Worm (Caenorhabditis elegans) whole organism, early embryonic: ENCODE data around the gene jun-1.

Experiments
- B0310.2 ChIP-seq: sonication (generic microtip); optimal IDR thresholded peaks from 2 replicates; lab custom pipeline; 2016; ENCODE audit warnings: mild to moderate bottlenecking, missing genetic modification characterization, missing compliant biosample characterization
- F13C5.2 ChIP-seq: sonication (generic microtip); optimal IDR thresholded peaks from 2 replicates; lab custom pipeline; 2017; ENCODE audit warnings: mild to moderate bottlenecking, missing genetic modification characterization, inconsistent platforms, missing compliant biosample characterization
- aly-1 ChIP-seq: sonication (generic microtip); optimal IDR thresholded peaks from 2 replicates; lab custom pipeline; 2016; ENCODE audit warnings: missing genetic modification characterization, missing compliant biosample characterization
- ama-1 ChIP-seq: fragments of 150-350 bp; optimal IDR thresholded peaks from 2 replicates; lab custom pipeline; 2014
- ceh-13 ChIP-seq: fragments of 200-800 bp; sonication (Bioruptor generic); optimal IDR thresholded peaks from 2 replicates; lab custom pipeline; 2018; ENCODE audit warnings: mild to moderate bottlenecking, missing genetic modification characterization, missing compliant biosample characterization
- ceh-36 ChIP-seq: sonication (generic microtip); optimal IDR thresholded peaks from 2 replicates; lab custom pipeline; 2016; ENCODE audit warnings: missing genetic modification characterization, inconsistent platforms, missing compliant biosample characterization
- ets-7 ChIP-seq: sonication (generic microtip); optimal IDR thresholded peaks from 2 replicates; lab custom pipeline; 2016; ENCODE audit warnings: missing genotype, missing genetic modification characterization, missing compliant biosample characterization
- flt-1 ChIP-seq: fragments of 200-800 bp; sonication (Bioruptor generic); IDR thresholded peaks from 2 replicates; pipeline ENCODE4 v1.3.6; 2022; ENCODE audit warnings: missing genetic modification characterization, missing compliant biosample characterization
- hmbx-1 ChIP-seq: sonication (generic microtip); optimal IDR thresholded peaks from 2 replicates; lab custom pipeline; 2016; ENCODE audit warnings: mild to moderate bottlenecking, missing genetic modification characterization, missing compliant biosample characterization
- hmg-4 ChIP-seq: fragments of 200-800 bp; sonication (Bioruptor generic); optimal IDR thresholded peaks from 2 replicates; lab custom pipeline; 2018; ENCODE audit warnings: mild to moderate bottlenecking, missing genetic modification characterization, missing compliant biosample characterization
- hnd-1 ChIP-seq: sonication (generic microtip); optimal IDR thresholded peaks from 2 replicates; lab custom pipeline; 2016; ENCODE audit warnings: missing genetic modification characterization, missing compliant biosample characterization
- pes-1 ChIP-seq: fragments of 200-800 bp; sonication (Bioruptor generic); IDR thresholded peaks from 2 replicates; pipeline ENCODE4 v1.3.6; 2022; ENCODE audit warnings: missing genetic modification reagents, missing genetic modification characterization, missing compliant biosample characterization
- scrt-1 ChIP-seq: fragments of 200-800 bp; sonication (Bioruptor generic); IDR thresholded peaks from 2 replicates; pipeline ENCODE4 v1.3.6; 2022; ENCODE audit warnings: missing genetic modification characterization, missing compliant biosample characterization
- sea-1 ChIP-seq: fragments of 200-800 bp; sonication (Bioruptor generic); conservative IDR thresholded peaks from 2 replicates; pipeline ENCODE4 v1.3.6; 2022; ENCODE audit warnings: missing genetic modification characterization, missing compliant biosample characterization
- tbx-11 ChIP-seq: fragments of 200-800 bp; sonication (Bioruptor generic); IDR thresholded peaks from 2 replicates; pipeline ENCODE4 v1.3.6; 2022; ENCODE audit warnings: missing genetic modification characterization, missing compliant biosample characterization
- tbx-37 ChIP-seq: fragments of 200-800 bp; sonication (Bioruptor generic); conservative IDR thresholded peaks from 2 replicates; pipeline ENCODE4 v1.3.6; 2022; ENCODE audit warnings: missing genetic modification reagents, missing genetic modification characterization, missing compliant biosample characterization
- tra-4 ChIP-seq: sonication (generic microtip); optimal IDR thresholded peaks from 2 replicates; lab custom pipeline; 2017; ENCODE audit warnings: missing genetic modification characterization, missing compliant biosample characterization

Gene jun-1

DNA sequence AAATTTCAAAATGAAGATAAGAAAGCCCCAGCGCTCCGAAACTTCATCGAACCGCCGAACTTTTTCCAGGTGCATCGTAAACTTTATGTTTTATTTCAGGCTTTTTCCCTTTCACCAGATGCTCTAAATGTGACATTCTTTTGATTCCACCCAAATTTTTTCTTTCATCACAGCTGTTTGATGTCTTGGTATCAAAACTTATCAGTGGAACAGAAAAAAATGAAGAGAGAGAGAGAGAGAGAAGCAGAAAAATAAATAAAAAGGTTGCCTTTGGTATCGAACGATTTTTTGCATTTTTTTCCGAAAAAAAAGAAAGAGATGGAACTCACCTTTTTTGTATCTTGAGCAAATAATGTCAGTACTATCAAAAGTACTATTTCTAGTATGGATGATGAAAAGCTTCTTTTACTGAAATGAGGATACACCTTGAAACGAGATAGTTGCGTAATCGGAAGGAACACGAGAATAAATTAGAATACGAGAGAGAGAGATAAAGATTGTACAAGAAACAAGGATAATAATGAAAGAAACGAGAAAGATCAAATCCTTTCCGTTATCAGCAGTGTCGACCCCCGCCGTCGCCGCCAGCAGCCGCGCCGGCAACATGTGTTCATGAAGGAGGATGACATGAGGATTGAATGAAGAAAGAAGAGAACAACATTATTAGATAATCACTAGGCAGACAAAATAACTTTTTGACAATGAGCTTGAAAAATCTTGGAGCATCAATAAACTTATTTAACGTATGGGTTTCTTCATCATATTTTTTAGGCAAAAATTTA is 36.7 kb upstream of the jun-1 start:
- TF ChIP-seq pes-1 (GFP tag; lab: Robert Waterston, UW) = no peak
- no peak for TF ChIP-seq scrt-1 (GFP tag; lab: Robert Waterston, UW)
- TF ChIP-seq tbx-37 (GFP tag; lab: Robert Waterston, UW) = no peak
- no peak for TF ChIP-seq ceh-36 (tag; lab: Kevin White, UChicago)
- no peak for TF ChIP-seq sea-1 (GFP tag; lab: Robert Waterston, UW)
- TF ChIP-seq flt-1 (GFP tag; lab: Robert Waterston, UW) = no peak
- no peak for TF ChIP-seq B0310.2 (tag; lab: Kevin White, UChicago)
- TF ChIP-seq tra-4 (tag; lab: Kevin White, UChicago) = no peak
- TF ChIP-seq tbx-11 (GFP tag; lab: Robert Waterston, UW) = no peak
- no peak for TF ChIP-seq ceh-13 (GFP tag; lab: Kevin White, UChicago)

DNA sequence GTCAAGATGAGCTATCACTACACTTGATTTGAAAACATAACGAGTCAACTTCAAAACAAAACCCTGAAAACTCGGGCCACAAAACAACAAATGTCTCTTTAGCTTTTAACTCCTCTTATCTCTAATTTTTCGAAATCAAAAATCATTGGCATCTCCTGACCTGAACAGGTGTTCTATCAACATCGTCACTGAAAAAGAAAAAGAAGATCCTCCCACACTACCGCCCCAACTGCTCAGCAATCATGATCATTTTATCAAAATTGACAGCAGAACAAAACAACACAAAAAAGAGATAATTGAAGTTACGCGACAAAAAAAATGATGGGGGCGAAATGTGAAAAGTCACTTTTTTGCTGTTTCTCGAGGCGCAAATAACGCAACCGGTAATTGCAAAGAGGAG is 34.6 kb upstream of the jun-1 start:
- TF ChIP-seq sea-1 (GFP tag; lab: Robert Waterston, UW) (no peak), scrt-1 (GFP tag; lab: Robert Waterston, UW) (no peak), tra-4 (tag; lab: Kevin White, UChicago) (no peak), ama-1 (lab: Kevin White, UChicago) (no peak), F13C5.2 (tag; lab: Kevin White, UChicago) (no peak), pes-1 (GFP tag; lab: Robert Waterston, UW) (no peak), ets-7 (tag; lab: Kevin White, UChicago) (no peak), hmg-4 (GFP tag; lab: Kevin White, UChicago) (no peak), hmbx-1 (tag; lab: Kevin White, UChicago) (no peak), aly-1 (tag; lab: Kevin White, UChicago) (no peak), ceh-36 (tag; lab: Kevin White, UChicago) (no peak)

DNA sequence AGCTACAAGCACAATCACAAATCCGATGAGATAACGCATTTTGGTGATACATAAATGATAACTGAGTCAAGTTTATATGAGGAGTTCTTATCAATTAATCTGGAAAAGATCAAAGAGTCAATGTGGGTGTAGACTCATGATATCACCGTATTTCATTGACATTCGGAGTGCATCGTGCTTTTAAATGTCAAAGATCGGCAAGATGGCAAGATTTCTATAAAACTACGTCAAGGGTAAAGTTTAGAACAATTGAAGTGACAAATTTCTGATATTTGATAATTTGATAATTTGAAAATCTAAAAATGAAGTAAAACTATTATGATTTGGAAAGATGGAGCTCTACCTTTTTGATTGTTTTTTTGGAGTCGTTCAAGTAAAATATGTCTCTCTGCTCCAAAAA is 29.9 kb upstream of the jun-1 start, which contains the start of gene sysm-1:
Gene sysm-1, minus strand, starts transcription at position 101 of the 400 bp plus-strand sequence.
- no peak for TF ChIP-seq scrt-1 (GFP tag; lab: Robert Waterston, UW)
- no peak for TF ChIP-seq sea-1 (GFP tag; lab: Robert Waterston, UW)
- TF ChIP-seq B0310.2 (tag; lab: Kevin White, UChicago) = no peak
- no peak for TF ChIP-seq ceh-13 (GFP tag; lab: Kevin White, UChicago)
- TF ChIP-seq hmg-4 (GFP tag; lab: Kevin White, UChicago) = no peak
- no peak for TF ChIP-seq ama-1 (lab: Kevin White, UChicago)
- no peak for TF ChIP-seq tbx-37 (GFP tag; lab: Robert Waterston, UW)
- TF ChIP-seq hmbx-1 (tag; lab: Kevin White, UChicago) = no peak
- no peak for TF ChIP-seq tbx-11 (GFP tag; lab: Robert Waterston, UW)

DNA sequence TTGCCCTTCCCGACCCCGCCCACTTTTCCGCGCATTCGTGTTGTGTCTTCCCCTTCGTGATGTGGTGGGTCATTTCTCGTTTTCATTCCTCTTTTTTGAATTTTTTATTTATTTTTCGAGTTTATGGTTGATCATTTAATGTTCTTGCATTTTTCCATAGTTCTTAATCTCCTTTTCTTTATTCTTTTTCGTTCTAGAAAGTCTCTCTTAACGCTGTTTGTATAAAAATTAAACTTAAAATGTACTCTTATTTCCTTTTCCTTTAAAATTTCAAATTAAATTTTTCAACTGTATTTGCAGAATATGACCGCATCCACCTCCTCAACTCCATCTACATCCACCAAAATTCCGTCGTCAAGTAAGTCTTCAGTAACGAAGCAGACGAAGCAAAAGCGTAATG is 26.6 kb upstream of the jun-1 start, which contains the start of gene hlh-3:
Gene hlh-3, plus strand, starts transcription at position 301 of the 400 bp plus-strand sequence.
- TF ChIP-seq ama-1 (lab: Kevin White, UChicago) (no peak), F13C5.2 (tag; lab: Kevin White, UChicago) (no peak), scrt-1 (GFP tag; lab: Robert Waterston, UW) (no peak), hmg-4 (GFP tag; lab: Kevin White, UChicago) (no peak), B0310.2 (tag; lab: Kevin White, UChicago) (no peak)

DNA sequence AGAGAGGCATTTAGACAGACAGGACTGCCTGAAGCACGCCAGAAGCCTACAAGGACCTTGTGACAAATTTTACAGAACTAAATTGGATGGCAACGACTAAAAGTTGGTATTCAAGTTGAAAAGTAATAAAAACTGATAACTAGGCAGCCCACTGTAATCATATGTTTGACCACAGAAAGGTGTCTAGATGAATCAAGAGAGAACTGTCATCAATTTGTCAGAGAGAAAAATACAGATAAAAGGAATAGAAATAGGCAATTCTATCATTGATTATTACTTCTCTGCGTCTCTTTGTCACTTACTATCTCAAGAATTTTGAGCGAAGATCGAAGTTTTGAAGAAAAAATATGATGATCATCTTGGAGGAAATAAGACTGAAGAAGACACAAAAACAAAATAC is 20.0 kb upstream of the jun-1 start:
- no peak for TF ChIP-seq hmbx-1 (tag; lab: Kevin White, UChicago)
- TF ChIP-seq tbx-11 (GFP tag; lab: Robert Waterston, UW) = no peak

DNA sequence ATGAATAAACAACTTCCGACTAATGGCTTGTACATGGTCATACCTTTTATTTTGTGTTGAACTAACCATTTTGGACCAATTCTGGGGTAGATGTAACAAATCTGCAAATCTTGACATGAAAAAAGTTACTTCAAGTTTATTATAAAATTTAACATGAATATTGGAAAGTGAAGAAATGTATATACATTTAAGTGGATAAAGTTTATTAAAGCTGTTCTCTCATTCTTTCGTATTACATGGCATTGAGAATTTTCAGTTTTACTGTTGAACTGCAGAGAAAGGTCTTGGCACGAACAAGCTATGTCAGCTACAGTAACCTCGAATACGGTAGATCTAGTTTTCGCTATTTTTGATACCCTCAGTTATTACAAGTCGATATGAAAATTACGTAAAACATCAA is 19.4 kb upstream of the jun-1 start, which contains the start of gene C07H4.1:
Gene C07H4.1, minus strand, starts transcription at position 101 of the 400 bp plus-strand sequence.
- TF ChIP-seq hmg-4 (GFP tag; lab: Kevin White, UChicago) (no peak), tra-4 (tag; lab: Kevin White, UChicago) (no peak), pes-1 (GFP tag; lab: Robert Waterston, UW) (no peak), F13C5.2 (tag; lab: Kevin White, UChicago) (no peak), hnd-1 (no peak), hmbx-1 (tag; lab: Kevin White, UChicago) (no peak), ceh-36 (tag; lab: Kevin White, UChicago) (no peak)

DNA sequence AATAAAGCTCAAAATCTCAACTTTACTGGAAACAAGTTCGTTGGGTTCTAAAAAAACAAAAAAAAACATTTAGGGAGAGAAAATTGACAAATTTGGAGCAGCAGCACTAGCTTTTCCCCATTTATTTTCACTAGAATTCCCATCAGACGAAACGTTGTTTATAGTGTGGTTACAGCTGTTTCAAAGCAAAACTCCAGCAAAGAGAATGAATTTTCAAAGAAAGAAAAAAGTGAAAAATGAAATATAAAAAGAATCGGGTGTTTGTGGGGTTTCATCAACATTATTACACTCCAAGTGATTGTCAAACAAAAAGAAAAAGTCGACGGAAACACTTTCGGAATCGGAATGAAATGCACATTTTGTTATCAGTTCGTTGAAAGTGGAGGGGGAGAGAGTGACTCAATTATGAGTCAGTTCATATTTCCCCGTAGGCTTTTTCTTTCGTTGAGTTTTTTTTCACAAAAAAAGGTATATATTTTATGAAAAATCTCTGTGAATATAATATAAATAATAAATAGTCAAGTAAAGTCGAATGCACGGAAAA is 18.6 kb upstream of the jun-1 start:
- no peak for TF ChIP-seq ama-1 (lab: Kevin White, UChicago)
- no peak for TF ChIP-seq hmbx-1 (tag; lab: Kevin White, UChicago)
- no peak for TF ChIP-seq tbx-37 (GFP tag; lab: Robert Waterston, UW)
- TF ChIP-seq F13C5.2 (tag; lab: Kevin White, UChicago) = no peak
- TF ChIP-seq pes-1 (GFP tag; lab: Robert Waterston, UW) = no peak
- TF ChIP-seq ceh-13 (GFP tag; lab: Kevin White, UChicago) = no peak
- TF ChIP-seq tbx-11 (GFP tag; lab: Robert Waterston, UW) = no peak
- TF ChIP-seq ceh-36 (tag; lab: Kevin White, UChicago) = no peak
- TF ChIP-seq flt-1 (GFP tag; lab: Robert Waterston, UW) = no peak
- no peak for TF ChIP-seq ets-7 (tag; lab: Kevin White, UChicago)
- no peak for TF ChIP-seq tra-4 (tag; lab: Kevin White, UChicago)
- TF ChIP-seq hnd-1 = no peak
- no peak for TF ChIP-seq sea-1 (GFP tag; lab: Robert Waterston, UW)
- TF ChIP-seq aly-1 (tag; lab: Kevin White, UChicago) = no peak
- no peak for TF ChIP-seq scrt-1 (GFP tag; lab: Robert Waterston, UW)
- no peak for TF ChIP-seq hmg-4 (GFP tag; lab: Kevin White, UChicago)
